Worm (Caenorhabditis elegans) whole organism, mixed stage, embryonic: Measurements from ENCODE around the gene K07H8.8.

Experiments used
- M03D4.4 ChIP-seq: sonication (generic microtip); optimal IDR thresholded peaks from 2 replicates; lab custom pipeline; 2017; ENCODE audit warnings: mild to moderate bottlenecking, missing genetic modification characterization, missing compliant biosample characterization
- bed-3 ChIP-seq: fragments of 200-800 bp; sonication (Bioruptor generic); optimal IDR thresholded peaks from 3 replicates; lab custom pipeline; 2018; ENCODE audit warnings: mild to moderate bottlenecking, missing genetic modification characterization, moderate library complexity, missing compliant biosample characterization
- ceh-39 ChIP-seq: fragments of 150-350 bp; optimal IDR thresholded peaks from 2 replicates; lab custom pipeline; 2014; ENCODE audit warnings: missing biosample characterization, missing genetic modification characterization
- elt-1 ChIP-seq: sonication (generic microtip); optimal IDR thresholded peaks from 2 replicates; lab custom pipeline; 2017; ENCODE audit warnings: missing genetic modification characterization, mild to moderate bottlenecking, missing compliant biosample characterization, antibody characterized with exemption, moderate library complexity, borderline replicate concordance; ENCODE audit not compliant: insufficient read depth
- ham-2 ChIP-seq: fragments of 200-800 bp; sonication (Bioruptor generic); optimal IDR thresholded peaks from 2 replicates; lab custom pipeline; 2018; ENCODE audit warnings: mild to moderate bottlenecking, missing genetic modification characterization, missing compliant biosample characterization
- hlh-1 ChIP-seq: fragments of 150-350 bp; optimal IDR thresholded peaks from 2 replicates; lab custom pipeline; 2014; ENCODE audit warnings: missing biosample characterization, missing genetic modification reagents, missing genetic modification characterization
- lin-13 ChIP-seq: fragments of 150-350 bp; optimal IDR thresholded peaks from 2 replicates; lab custom pipeline; 2014; ENCODE audit warnings: missing biosample characterization, missing genetic modification characterization
- lin-32 ChIP-seq: fragments of 200-800 bp; sonication (Bioruptor generic); optimal IDR thresholded peaks from 2 replicates; lab custom pipeline; 2018; ENCODE audit warnings: mild to moderate bottlenecking, missing genetic modification characterization, missing compliant biosample characterization
- mab-5 ChIP-seq: fragments of 150-350 bp; optimal IDR thresholded peaks from 2 replicates; lab custom pipeline; 2014; ENCODE audit warnings: missing biosample characterization, missing genetic modification characterization
- mep-1 ChIP-seq: fragments of 150-350 bp; optimal IDR thresholded peaks from 2 replicates; lab custom pipeline; 2017; ENCODE audit warnings: missing biosample characterization, missing genetic modification reagents, missing genetic modification characterization, inconsistent platforms
- nhr-12 ChIP-seq: fragments of 150-350 bp; optimal IDR thresholded peaks from 2 replicates; lab custom pipeline; 2014; ENCODE audit warnings: missing biosample characterization, missing genetic modification characterization
- nhr-2 ChIP-seq: fragments of 150-350 bp; optimal IDR thresholded peaks from 2 replicates; lab custom pipeline; 2014; ENCODE audit warnings: missing biosample characterization, missing genetic modification characterization
- nhr-28 ChIP-seq: fragments of 150-350 bp; optimal IDR thresholded peaks from 2 replicates; lab custom pipeline; 2014; ENCODE audit warnings: missing biosample characterization, missing genetic modification characterization
- nhr-76 ChIP-seq: sonication (generic microtip); optimal IDR thresholded peaks from 2 replicates; lab custom pipeline; 2017; ENCODE audit warnings: missing biosample characterization, missing genetic modification characterization
- pha-4 ChIP-seq: fragments of 150-350 bp; optimal IDR thresholded peaks from 2 replicates; lab custom pipeline; 2018; ENCODE audit warnings: missing biosample characterization, missing genetic modification reagents, missing genetic modification characterization
- sem-2 ChIP-seq: fragments of 200-800 bp; sonication (Bioruptor generic); optimal IDR thresholded peaks from 2 replicates; lab custom pipeline; 2018; ENCODE audit warnings: mild to moderate bottlenecking, missing genetic modification characterization, missing compliant biosample characterization
- snpc-4 ChIP-seq: fragments of 150-350 bp; optimal IDR thresholded peaks from 2 replicates; lab custom pipeline; 2014; ENCODE audit warnings: missing biosample characterization, missing genetic modification characterization
- sptf-1 ChIP-seq: sonication (generic microtip); optimal IDR thresholded peaks from 2 replicates; lab custom pipeline; 2017; ENCODE audit warnings: mild to moderate bottlenecking, missing genetic modification characterization, moderate library complexity, missing compliant biosample characterization
- unc-120 ChIP-seq: sonication (generic microtip); optimal IDR thresholded peaks from 2 replicates; lab custom pipeline; 2017; ENCODE audit warnings: missing genetic modification characterization, missing compliant biosample characterization; ENCODE audit not compliant: poor library complexity, severe bottlenecking
- ztf-11 ChIP-seq: fragments of 150-350 bp; optimal IDR thresholded peaks from 2 replicates; lab custom pipeline; 2014; ENCODE audit warnings: missing biosample characterization, missing genetic modification characterization

The K07H8.8 gene

DNA sequence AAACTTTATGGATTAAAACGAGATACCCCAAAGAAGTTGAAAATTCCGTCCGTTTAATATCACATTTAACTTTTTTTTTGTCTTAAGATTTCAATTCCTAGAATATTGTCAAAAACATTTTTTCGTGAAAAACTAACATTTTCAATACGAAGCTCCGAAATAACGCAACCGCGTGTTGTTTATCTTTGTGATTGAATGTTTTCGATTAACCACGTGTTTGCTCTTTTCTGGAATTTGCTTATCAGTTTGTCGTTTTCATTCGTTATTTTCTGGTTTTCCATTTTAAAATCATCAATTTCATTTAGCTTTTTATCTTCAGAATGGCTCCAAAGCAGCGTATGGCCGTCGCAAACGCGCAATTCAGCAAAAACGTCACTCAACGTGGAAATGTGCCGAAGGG lies 42.9 kb downstream of the K07H8.8 start, which contains the start of gene serp-1.2:
TSS of gene serp-1.2 (plus strand) at position 318 of the 400 bp plus-strand sequence.
- no peak for TF ChIP-seq bed-3
- no peak for TF ChIP-seq sem-2 (GFP tag; lab: Kevin White, UChicago)
- no peak for TF ChIP-seq pha-4 (tag; lab: Kevin White, UChicago)
- TF ChIP-seq nhr-28 (tag; lab: Kevin White, UChicago), result no peak
- TF ChIP-seq lin-32 (GFP tag; lab: Kevin White, UChicago), result no peak
- TF ChIP-seq mep-1 (tag; lab: Kevin White, UChicago), result no peak
- no peak for TF ChIP-seq M03D4.4 (tag; lab: Kevin White, UChicago)
- TF ChIP-seq ham-2 (GFP tag; lab: Kevin White, UChicago), result no peak
- no peak for TF ChIP-seq elt-1 (tag; lab: Kevin White, UChicago)
- no peak for TF ChIP-seq ztf-11 (tag; lab: Kevin White, UChicago)
- no peak for TF ChIP-seq ceh-39 (tag; lab: Kevin White, UChicago)
- TF ChIP-seq sptf-1 (tag; lab: Kevin White, UChicago), result no peak
- TF ChIP-seq unc-120, result no peak

DNA sequence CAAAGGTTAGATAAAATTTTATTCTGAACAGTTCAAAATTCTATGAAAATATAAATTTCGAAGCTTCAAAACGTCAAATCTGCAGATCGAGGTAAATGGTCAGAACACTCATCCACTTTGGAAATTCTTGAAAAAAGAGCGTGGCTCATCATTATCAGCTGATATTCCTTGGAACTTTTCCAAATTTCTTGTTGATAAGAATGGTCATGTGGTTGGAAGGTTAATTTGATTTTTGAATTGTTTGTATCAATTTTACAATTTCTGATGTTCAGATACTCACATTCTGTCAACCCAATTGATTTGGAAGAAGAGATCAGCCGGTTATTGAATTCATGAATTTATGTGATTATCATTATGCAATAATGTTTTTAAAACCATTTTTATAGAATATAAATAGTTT lies 45.2 kb downstream of the K07H8.8 start:
- TF ChIP-seq pha-4 (tag; lab: Kevin White, UChicago) (no peak), ztf-11 (tag; lab: Kevin White, UChicago) (no peak), nhr-12 (no peak), nhr-2 (tag; lab: Kevin White, UChicago) (no peak), ceh-39 (tag; lab: Kevin White, UChicago) (no peak), snpc-4 (no peak), nhr-76 (no peak)

DNA sequence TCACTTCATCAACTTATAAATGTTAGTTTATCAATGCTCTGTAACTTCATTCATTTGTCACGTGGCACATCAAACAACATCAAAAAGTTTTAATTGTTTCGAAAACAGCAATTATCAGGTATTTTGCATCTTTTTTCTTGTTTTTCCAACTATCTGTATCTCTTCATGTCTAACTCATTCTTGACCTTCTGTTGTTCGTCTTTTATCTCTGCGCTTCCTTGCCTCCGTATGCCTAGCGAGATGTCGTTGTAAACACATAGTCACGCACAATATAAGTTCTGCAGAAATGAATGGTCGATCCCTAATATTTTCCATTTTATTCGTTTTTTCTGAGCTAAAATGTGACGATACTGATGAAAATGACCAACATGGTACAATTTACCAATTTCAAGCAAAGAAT lies 46.3 kb downstream of the K07H8.8 start, which contains the start of gene gpx-6:
TSS of gene gpx-6 (plus strand) at position 257 of the 400 bp plus-strand sequence.
- TF ChIP-seq mab-5 (tag; lab: Kevin White, UChicago) (no peak), hlh-1 (tag; lab: Kevin White, UChicago) (peak; percentile 53), nhr-76 (no peak)

DNA sequence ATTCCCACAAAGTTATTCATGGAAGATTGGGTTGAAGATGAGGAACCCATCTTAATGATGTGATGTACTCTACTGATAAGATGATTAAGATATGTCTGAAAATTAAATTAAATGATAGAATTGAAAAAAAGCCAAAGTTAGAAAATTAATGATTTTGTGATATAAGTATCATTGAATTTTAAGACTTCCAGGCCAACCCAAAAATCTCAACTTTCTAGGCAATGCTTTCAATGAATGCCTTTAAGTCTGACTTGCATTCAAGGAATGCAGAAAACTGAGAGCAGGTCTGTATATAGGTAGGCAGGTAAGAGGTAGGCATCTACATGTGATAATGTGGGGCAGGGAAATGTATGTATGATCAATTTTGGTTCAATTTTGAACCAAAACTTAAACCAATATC lies 48.2 kb downstream of the K07H8.8 start, which contains the start of gene ocr-2:
TSS of gene ocr-2 (minus strand) at position 101 of the 400 bp plus-strand sequence.
- TF ChIP-seq nhr-2 (tag; lab: Kevin White, UChicago) (no peak), lin-32 (GFP tag; lab: Kevin White, UChicago) (no peak), mep-1 (tag; lab: Kevin White, UChicago) (no peak), elt-1 (tag; lab: Kevin White, UChicago) (peak; percentile 4), lin-13 (no peak)
- TF ChIP-seq, all 35 proteins: peak for 1
